Worm (Caenorhabditis elegans) whole organism, late embryonic: ENCODE measurements around the gene ceh-84.
"Not testable (repeated sequence)": the region's sequence is repeated elsewhere in the genome, so short reads cannot be mapped to it uniquely, and the experiment has no call there.

ENCODE experiments used
- F13H6.1 ChIP-seq: sonication (generic microtip); optimal IDR thresholded peaks from 2 replicates; lab custom pipeline; 2016; ENCODE audit warnings: missing genetic modification characterization, missing compliant biosample characterization
- K09A11.1 ChIP-seq: sonication (generic microtip); optimal IDR thresholded peaks from 2 replicates; lab custom pipeline; 2017; ENCODE audit warnings: antibody characterized with exemption, mild to moderate bottlenecking, missing genetic modification characterization, missing compliant biosample characterization; ENCODE audit not compliant: insufficient read depth
- elt-2 ChIP-seq: sonication (generic microtip); optimal IDR thresholded peaks from 2 replicates; lab custom pipeline; 2016; ENCODE audit warnings: missing genetic modification reagents, missing genetic modification characterization, missing compliant biosample characterization
- fax-1 ChIP-seq: sonication (generic microtip); optimal IDR thresholded peaks from 2 replicates; lab custom pipeline; 2016; ENCODE audit warnings: missing genotype, missing genetic modification characterization, missing compliant biosample characterization
- nfya-1 ChIP-seq: sonication (generic microtip); optimal IDR thresholded peaks from 2 replicates; lab custom pipeline; 2017; ENCODE audit warnings: missing genetic modification characterization, mild to moderate bottlenecking, missing compliant biosample characterization, antibody characterized with exemption, moderate library complexity
- nhr-232 ChIP-seq: sonication (generic microtip); optimal IDR thresholded peaks from 2 replicates; lab custom pipeline; 2016; ENCODE audit warnings: missing genetic modification characterization, missing compliant biosample characterization
- rnt-1 ChIP-seq: sonication (generic microtip); optimal IDR thresholded peaks from 2 replicates; lab custom pipeline; 2016; ENCODE audit warnings: missing genetic modification characterization, missing compliant biosample characterization
- unc-42 ChIP-seq: sonication (generic microtip); optimal IDR thresholded peaks from 2 replicates; lab custom pipeline; 2016; ENCODE audit warnings: missing genotype, missing genetic modification characterization, missing compliant biosample characterization

DNA sequence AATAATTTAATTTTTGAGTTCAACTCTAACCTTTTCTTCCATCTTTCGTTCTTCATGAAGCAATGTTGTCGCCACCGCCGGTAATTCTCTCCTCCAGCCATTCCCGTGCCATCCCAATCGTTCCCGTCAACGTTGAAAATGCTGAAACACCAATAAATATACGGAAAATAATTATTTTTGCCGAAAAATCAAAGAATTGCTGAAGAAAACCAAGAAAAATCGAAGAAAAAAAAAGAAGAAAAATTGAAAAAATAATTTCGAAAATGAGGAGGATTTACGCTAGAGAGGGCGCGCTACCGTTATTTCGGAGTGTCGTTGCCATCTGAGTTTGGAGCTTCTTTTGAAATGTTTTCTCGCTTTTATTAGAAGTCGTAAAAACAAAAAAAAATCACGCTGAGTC is 22.9 kb upstream of the ceh-84 start, which contains the start of gene cya-2:
- TF ChIP-seq nhr-232 (tag; lab: Kevin White, UChicago); K09A11.1 (tag; lab: Kevin White, UChicago); unc-42 (tag; lab: Kevin White, UChicago); nfya-1 (tag; lab: Kevin White, UChicago); F13H6.1 (tag; lab: Kevin White, UChicago); fax-1 (tag; lab: Kevin White, UChicago); rnt-1; elt-2 (tag; lab: Kevin White, UChicago): not testable (repeated sequence)
